Worm (Caenorhabditis elegans): ENCODE results near the gene pcdr-1.
A peak's percentile ranks its signal among the peaks of the same experiment; 100 is the strongest.

The pcdr-1 gene

ce11 chrX:15630790-15631204 is 35.8 kb upstream of the pcdr-1 start (continued):
- no peak for TF ChIP-seq nhr-21 (tag; optimal IDR thresholded peaks at IDR 0.05)
- no peak for TF ChIP-seq elt-1 (tag; optimal IDR thresholded peaks at IDR 0.05)
- no peak for TF ChIP-seq unc-62 (GFP tag; optimal IDR thresholded peaks at IDR 0.05)

- TF ChIP-seq lin-39 (tag; optimal IDR thresholded peaks at IDR 0.05): no peak
- TF ChIP-seq zag-1 (tag; optimal IDR thresholded peaks at IDR 0.05): peak; percentile 70
- no peak for TF ChIP-seq nhr-6 (tag; optimal IDR thresholded peaks at IDR 0.05)
- TF ChIP-seq C34F6.9 (tag; optimal IDR thresholded peaks at IDR 0.05): peak; percentile 47
- peak; percentile 22 for TF ChIP-seq sma-9 (GFP tag; optimal IDR thresholded peaks at IDR 0.05)
- TF ChIP-seq sma-9 (tag; optimal IDR thresholded peaks at IDR 0.05): no peak
- TF ChIP-seq ceh-82 (tag; optimal IDR thresholded peaks at IDR 0.05): no peak
- TF ChIP-seq F13H6.1 (tag; optimal IDR thresholded peaks at IDR 0.05): peak; percentile 37
- TF ChIP-seq mdl-1 (tag; optimal IDR thresholded peaks at IDR 0.05): peak in 1 of 2 experiments; percentile 2
- TF ChIP-seq unc-62 (GFP tag; optimal IDR thresholded peaks at IDR 0.05): no peak
- peak in 1 of 2 experiments; percentile 31 for TF ChIP-seq lsy-2 (tag; optimal IDR thresholded peaks at IDR 0.05)
- TF ChIP-seq fos-1 (tag; optimal IDR thresholded peaks at IDR 0.05): no peak
- TF ChIP-seq unc-55 (GFP tag; optimal IDR thresholded peaks at IDR 0.05): peak; percentile 53
- TF ChIP-seq nhr-129 (tag; optimal IDR thresholded peaks at IDR 0.05): peak; percentile 21
- no peak for TF ChIP-seq elt-1 (tag; optimal IDR thresholded peaks at IDR 0.05)
Measured at ce11 chrX:15633964-15634363, 32.6 kb upstream of the pcdr-1 start.

ce11 chrX:15640603-15641002 is 26.0 kb upstream of the pcdr-1 start, which contains the start of gene K09E9.7:
Gene K09E9.7 (plus strand): TSS chrX:15640903.
- TF ChIP-seq nhr-10 (tag; optimal IDR thresholded peaks at IDR 0.05): no peak
- no peak for TF ChIP-seq mdl-1 (tag; optimal IDR thresholded peaks at IDR 0.05)
- no peak for TF ChIP-seq lin-11 (tag; optimal IDR thresholded peaks at IDR 0.05)
- no peak for TF ChIP-seq snpc-4 (tag; optimal IDR thresholded peaks at IDR 0.05)

ce11 chrX:15641380-15641779 is 25.2 kb upstream of the pcdr-1 start:
- no peak for TF ChIP-seq elt-1 (tag; optimal IDR thresholded peaks at IDR 0.05)
- TF ChIP-seq nhr-25 (tag; optimal IDR thresholded peaks at IDR 0.05): no peak
- TF ChIP-seq nhr-11 (tag; optimal IDR thresholded peaks at IDR 0.05): no peak
- no peak for TF ChIP-seq ama-1 (optimal IDR thresholded peaks at IDR 0.05)

ce11 chrX:15642638-15643037 is 23.9 kb upstream of the pcdr-1 start, which contains the start of gene H08J19.1:
Gene H08J19.1 (plus strand): TSS chrX:15642938.
- no peak for TF ChIP-seq unc-39 (tag; optimal IDR thresholded peaks at IDR 0.05)
- no peak for TF ChIP-seq unc-55 (GFP tag; optimal IDR thresholded peaks at IDR 0.05)
- TF ChIP-seq snpc-4 (tag; optimal IDR thresholded peaks at IDR 0.05): no peak
- TF ChIP-seq zag-1 (tag; optimal IDR thresholded peaks at IDR 0.05): no peak
- TF ChIP-seq unc-62 (GFP tag; optimal IDR thresholded peaks at IDR 0.05): no peak
- no peak for TF ChIP-seq peb-1 (tag; optimal IDR thresholded peaks at IDR 0.05)

- TF ChIP-seq lsy-2 (tag; optimal IDR thresholded peaks at IDR 0.05) (peak in 1 of 2 experiments; percentile 11), unc-55 (GFP tag; optimal IDR thresholded peaks at IDR 0.05) (peak; percentile 45), C34F6.9 (tag; optimal IDR thresholded peaks at IDR 0.05) (peak; percentile 35), skn-1 (tag; optimal IDR thresholded peaks at IDR 0.05) (no peak), R02D3.7 (tag; optimal IDR thresholded peaks at IDR 0.05) (no peak), sma-9 (GFP tag; optimal IDR thresholded peaks at IDR 0.05) (peak; percentile 1), sma-9 (tag; optimal IDR thresholded peaks at IDR 0.05) (no peak)
Measured at ce11 chrX:15647276-15647675, 19.3 kb upstream of the pcdr-1 start, which contains the start of gene F59D12.5. Gene F59D12.5 (minus strand): TSS chrX:15647369.

- TF ChIP-seq R02D3.7 (tag; optimal IDR thresholded peaks at IDR 0.05) (no peak), snpc-4 (tag; optimal IDR thresholded peaks at IDR 0.05) (peak; percentile 1)
Measured at ce11 chrX:15650428-15650827, 16.1 kb upstream of the pcdr-1 start.

- TF ChIP-seq ztf-1 (GFP tag; conservative IDR thresholded peaks at IDR 0.05) (no peak), nhr-6 (tag; optimal IDR thresholded peaks at IDR 0.05) (no peak), ZK546.5 (tag; optimal IDR thresholded peaks at IDR 0.05) (no peak), crh-2 (tag; optimal IDR thresholded peaks at IDR 0.05) (no peak), snpc-4 (tag; optimal IDR thresholded peaks at IDR 0.05) (no peak), mbf-1 (tag; optimal IDR thresholded peaks at IDR 0.05) (no peak), nhr-12 (tag; optimal IDR thresholded peaks at IDR 0.05) (no peak), C34F6.9 (tag; optimal IDR thresholded peaks at IDR 0.05) (no peak), egl-27 (tag; optimal IDR thresholded peaks at IDR 0.05) (no peak), Y55F3AM.14 (GFP tag; optimal IDR thresholded peaks at IDR 0.05) (no peak), lin-13 (GFP tag; optimal IDR thresholded peaks at IDR 0.05) (no peak), nhr-21 (tag; optimal IDR thresholded peaks at IDR 0.05) (no peak), nhr-237 (tag; optimal IDR thresholded peaks at IDR 0.05) (no peak), ceh-82 (tag; optimal IDR thresholded peaks at IDR 0.05) (no peak), elt-1 (tag; optimal IDR thresholded peaks at IDR 0.05) (no peak), ztf-4 (tag; optimal IDR thresholded peaks at IDR 0.05) (no peak), fos-1 (tag; optimal IDR thresholded peaks at IDR 0.05) (no peak)
Measured at ce11 chrX:15650919-15651420, 15.6 kb upstream of the pcdr-1 start, which contains the start of gene F59D12.3. Gene F59D12.3 (minus strand): TSS chrX:15650969.
